Fruit fly (Drosophila melanogaster) whole organism, embryonic: ENCODE measurements around the gene CG17777.
A peak's percentile ranks its signal among the peaks of the same experiment; 100 is the strongest.

ENCODE experiments used
- CG10147 ChIP-seq: fragments of 200-800 bp; sonication (Bioruptor generic); optimal IDR thresholded peaks from 2 replicates; lab custom pipeline; 2019; ENCODE audit warnings: missing biosample characterization, mild to moderate bottlenecking, missing genetic modification characterization, moderate library complexity
- CG10274 ChIP-seq: fragments of 200-800 bp; sonication (Bioruptor generic); optimal IDR thresholded peaks from 3 replicates; lab custom pipeline; 2017; ENCODE audit warnings: missing biosample characterization, mild to moderate bottlenecking, missing genetic modification characterization
- CG10366 ChIP-seq: fragments of 200-800 bp; sonication (Bioruptor generic); IDR thresholded peaks from 2 replicates; pipeline ENCODE4 v1.3.6; 2022; ENCODE audit warnings: missing biosample characterization, missing genetic modification characterization
- CG11695 ChIP-seq: fragments of 200-800 bp; sonication (Bioruptor generic); IDR thresholded peaks from 3 replicates; pipeline ENCODE4 v1.3.6; 2022; ENCODE audit warnings: missing biosample characterization, missing genetic modification characterization
- CG11696 ChIP-seq: fragments of 200-800 bp; sonication (Bioruptor generic); IDR thresholded peaks from 2 replicates; pipeline ENCODE4 v1.3.6; 2022; ENCODE audit warnings: missing biosample characterization, missing genetic modification characterization
- CG12219 ChIP-seq: fragments of 200-800 bp; sonication (Bioruptor generic); optimal IDR thresholded peaks from 3 replicates; lab custom pipeline; 2018; ENCODE audit warnings: missing biosample characterization, mild to moderate bottlenecking, missing genetic modification characterization
- CG12769 ChIP-seq: fragments of 200-800 bp; sonication (Bioruptor generic); optimal IDR thresholded peaks from 2 replicates; lab custom pipeline; 2019; ENCODE audit warnings: missing biosample characterization, mild to moderate bottlenecking, missing genetic modification characterization, moderate library complexity
- CG1529 ChIP-seq: fragments of 200-800 bp; sonication (Bioruptor generic); optimal IDR thresholded peaks from 3 replicates; lab custom pipeline; 2018; ENCODE audit warnings: missing biosample characterization, missing genetic modification characterization
- CG17186 ChIP-seq: fragments of 200-800 bp; sonication (Bioruptor generic); optimal IDR thresholded peaks from 3 replicates; lab custom pipeline; 2017; ENCODE audit warnings: missing biosample characterization, missing genetic modification reagents, missing genetic modification characterization
- CG17802 ChIP-seq: fragments of 200-800 bp; sonication (Bioruptor generic); optimal IDR thresholded peaks from 2 replicates; lab custom pipeline; 2018; ENCODE audit warnings: missing biosample characterization, mild to moderate bottlenecking, missing genetic modification characterization, moderate library complexity
- CG17912 ChIP-seq: fragments of 200-800 bp; sonication (Bioruptor generic); optimal IDR thresholded peaks from 2 replicates; lab custom pipeline; 2018; ENCODE audit warnings: missing biosample characterization, mild to moderate bottlenecking, missing genetic modification characterization
- CG18476 ChIP-seq: fragments of 200-800 bp; sonication (Bioruptor generic); optimal IDR thresholded peaks from 2 replicates; lab custom pipeline; 2016; ENCODE audit warnings: missing biosample characterization, mild to moderate bottlenecking, missing genetic modification characterization
- CG2678 ChIP-seq: fragments of 200-800 bp; sonication (Bioruptor generic); optimal IDR thresholded peaks from 3 replicates; lab custom pipeline; 2019; ENCODE audit warnings: missing biosample characterization, mild to moderate bottlenecking, missing genetic modification characterization, moderate library complexity
- CG30431 ChIP-seq: fragments of 200-800 bp; sonication (Bioruptor generic); optimal IDR thresholded peaks from 2 replicates; lab custom pipeline; 2017; ENCODE audit warnings: missing biosample characterization, missing genetic modification characterization
- CG3407 ChIP-seq: fragments of 200-800 bp; sonication (Bioruptor generic); optimal IDR thresholded peaks from 2 replicates; lab custom pipeline; 2018; ENCODE audit warnings: missing biosample characterization, mild to moderate bottlenecking, missing genetic modification characterization
- CG43689 ChIP-seq: fragments of 200-800 bp; sonication (Bioruptor generic); IDR thresholded peaks from 2 replicates; pipeline ENCODE4 v1.3.6; 2022; ENCODE audit warnings: missing biosample characterization, missing genetic modification characterization
- CG4404 ChIP-seq: fragments of 200-800 bp; sonication (Bioruptor generic); IDR thresholded peaks from 2 replicates; pipeline ENCODE4 v1.3.6; 2022; ENCODE audit warnings: missing biosample characterization, missing genetic modification characterization
- CG4820 ChIP-seq: fragments of 200-800 bp; sonication (Bioruptor generic); optimal IDR thresholded peaks from 3 replicates; lab custom pipeline; 2016; ENCODE audit warnings: missing biosample characterization, missing genetic modification characterization
- CG7372 ChIP-seq: fragments of 200-800 bp; sonication (Bioruptor generic); IDR thresholded peaks from 2 replicates; pipeline ENCODE4 v1.3.6; 2022; ENCODE audit warnings: missing biosample characterization, missing genetic modification characterization
- CG8281 ChIP-seq: fragments of 200-800 bp; sonication (Bioruptor generic); optimal IDR thresholded peaks from 2 replicates; lab custom pipeline; 2018; ENCODE audit warnings: missing biosample characterization, mild to moderate bottlenecking, missing genetic modification characterization, moderate library complexity
- CG8388 ChIP-seq: fragments of 200-800 bp; sonication (Bioruptor generic); optimal IDR thresholded peaks from 2 replicates; lab custom pipeline; 2019; ENCODE audit warnings: missing biosample characterization, mild to moderate bottlenecking, missing genetic modification characterization, moderate library complexity
- Camta ChIP-seq: fragments of 200-800 bp; sonication (Bioruptor generic); optimal IDR thresholded peaks from 2 replicates; lab custom pipeline; 2016; ENCODE audit warnings: missing biosample characterization, missing genetic modification characterization
- E2f2 ChIP-seq: fragments of 200-800 bp; sonication (Bioruptor generic); IDR thresholded peaks from 2 replicates; pipeline ENCODE4 v1.3.6; 2022; ENCODE audit warnings: missing biosample characterization, missing genetic modification characterization
- Ets97D ChIP-seq: fragments of 200-800 bp; sonication (Bioruptor generic); optimal IDR thresholded peaks from 3 replicates; lab custom pipeline; 2016; ENCODE audit warnings: missing biosample characterization, missing genetic modification characterization
- Gsc ChIP-seq: fragments of 200-800 bp; sonication (Bioruptor generic); IDR thresholded peaks from 2 replicates; pipeline ENCODE4 v1.3.6; 2022; ENCODE audit warnings: missing biosample characterization, missing genetic modification characterization
- Hand ChIP-seq: fragments of 200-800 bp; sonication (Bioruptor generic); optimal IDR thresholded peaks from 2 replicates; lab custom pipeline; 2017; ENCODE audit warnings: mild to moderate bottlenecking, missing biosample characterization, missing genetic modification reagents, missing genetic modification characterization
- Hr3 ChIP-seq: fragments of 200-800 bp; sonication (Bioruptor generic); optimal IDR thresholded peaks from 3 replicates; lab custom pipeline; 2016; ENCODE audit warnings: missing biosample characterization, missing genetic modification characterization
- Med ChIP-seq: fragments of 200-800 bp; sonication (Bioruptor generic); peaks from one replicate; lab custom pipeline; 2016; ENCODE audit warnings: missing biosample characterization, missing genetic modification characterization, mild to moderate bottlenecking, inconsistent platforms, moderate library complexity
- NC2β ChIP-seq: fragments of 200-800 bp; sonication (Bioruptor generic); optimal IDR thresholded peaks from 2 replicates; lab custom pipeline; 2016; ENCODE audit warnings: missing biosample characterization, missing genetic modification characterization
- NK7.1 ChIP-seq: fragments of 200-800 bp; sonication (Bioruptor generic); optimal IDR thresholded peaks from 3 replicates; lab custom pipeline; 2016; ENCODE audit warnings: missing biosample characterization, missing genetic modification characterization
- Nf-YB ChIP-seq: fragments of 200-800 bp; sonication (Bioruptor generic); optimal IDR thresholded peaks from 3 replicates; lab custom pipeline; 2019; ENCODE audit warnings: missing biosample characterization, mild to moderate bottlenecking, missing genetic modification characterization, moderate library complexity
- Nf-YC ChIP-seq: fragments of 200-800 bp; optimal IDR thresholded peaks from 3 replicates; lab custom pipeline; 2019; ENCODE audit warnings: missing biosample characterization, mild to moderate bottlenecking, missing genetic modification characterization, moderate library complexity
- Rx ChIP-seq: fragments of 200-800 bp; sonication (Bioruptor generic); IDR thresholded peaks from 2 replicates; pipeline ENCODE4 v1.3.6; 2022; ENCODE audit warnings: missing biosample characterization, missing genetic modification characterization
- Sox102F ChIP-seq: fragments of 200-800 bp; sonication (Bioruptor generic); optimal IDR thresholded peaks from 2 replicates; lab custom pipeline; 2018; ENCODE audit warnings: missing biosample characterization, mild to moderate bottlenecking, missing genetic modification characterization, moderate library complexity
- Trl ChIP-seq, 3 experiments: fragments of >200 bp in 2 of 3; fragments of 200-800 bp in 1 of 3; sonication (Bioruptor generic) in 1 of 3; optimal IDR thresholded peaks; 2 replicates in 1 of 3; 3 replicates in 2 of 3; lab custom pipeline; 2016 to 2017; ENCODE audit warnings: missing biosample characterization in 1 of 3, missing genetic modification characterization in 1 of 3
- bsh ChIP-seq, 2 experiments: fragments of 200-800 bp; sonication (Bioruptor generic); optimal IDR thresholded peaks; 2 replicates each; lab custom pipeline; 2017 to 2018; ENCODE audit warnings: mild to moderate bottlenecking in 2 of 2, missing biosample characterization in 2 of 2, missing genetic modification characterization in 2 of 2, moderate library complexity in 1 of 2
- btn ChIP-seq: fragments of 200-800 bp; sonication (Bioruptor generic); optimal IDR thresholded peaks from 2 replicates; lab custom pipeline; 2016; ENCODE audit warnings: missing biosample characterization, missing genetic modification characterization
- fd96Cb ChIP-seq: fragments of 200-800 bp; sonication (Bioruptor generic); optimal IDR thresholded peaks from 2 replicates; lab custom pipeline; 2018; ENCODE audit warnings: missing biosample characterization, mild to moderate bottlenecking, missing genetic modification characterization, moderate library complexity
- fu2 ChIP-seq: fragments of 200-800 bp; sonication (Bioruptor generic); optimal IDR thresholded peaks from 2 replicates; lab custom pipeline; 2016; ENCODE audit warnings: missing biosample characterization, missing genetic modification characterization
- gcm ChIP-seq: fragments of 200-800 bp; sonication (Bioruptor generic); optimal IDR thresholded peaks from 2 replicates; lab custom pipeline; 2019; ENCODE audit warnings: missing biosample characterization, mild to moderate bottlenecking, missing genetic modification characterization, moderate library complexity
- gcm2 ChIP-seq: fragments of 200-800 bp; sonication (Bioruptor generic); optimal IDR thresholded peaks from 2 replicates; lab custom pipeline; 2016; ENCODE audit warnings: missing biosample characterization, missing genetic modification characterization
- hbn ChIP-seq: fragments of 200-800 bp; sonication (Bioruptor generic); IDR thresholded peaks from 2 replicates; pipeline ENCODE4 v1.3.6; 2022; ENCODE audit warnings: missing biosample characterization, missing genetic modification characterization; ENCODE audit not compliant: partially characterized antibody
- odd ChIP-seq: fragments of 200-800 bp; sonication (Bioruptor generic); optimal IDR thresholded peaks from 2 replicates; lab custom pipeline; 2017; ENCODE audit warnings: missing biosample characterization, mild to moderate bottlenecking, missing genetic modification characterization
- pan ChIP-seq, 4 experiments: fragments of >200 bp in 3 of 4; fragments of 200-800 bp in 1 of 4; sonication (Bioruptor generic) in 1 of 4; optimal IDR thresholded peaks in 3 of 4; IDR thresholded peaks in 1 of 4; 2 replicates each; pipeline versions ENCODE4 v1.3.6 to Lab custom; 2017 to 2022; ENCODE audit warnings: missing biosample characterization in 2 of 4, missing genetic modification characterization in 2 of 4, mixed read lengths in 1 of 4
- psq ChIP-seq: fragments of 200-800 bp; sonication (Bioruptor generic); optimal IDR thresholded peaks from 2 replicates; lab custom pipeline; 2017; ENCODE audit warnings: missing biosample characterization, missing genetic modification characterization
- sd ChIP-seq: fragments of 200-800 bp; sonication (Bioruptor generic); optimal IDR thresholded peaks from 3 replicates; lab custom pipeline; 2018; ENCODE audit warnings: missing biosample characterization, mild to moderate bottlenecking, missing genetic modification characterization, moderate library complexity
- tna ChIP-seq: fragments of 200-800 bp; sonication (Bioruptor generic); IDR thresholded peaks from 2 replicates; pipeline ENCODE4 v1.3.6; 2022; ENCODE audit warnings: missing biosample characterization, missing genetic modification characterization; ENCODE audit not compliant: partially characterized antibody
- ttk ChIP-seq: fragments of 200-800 bp; sonication (Bioruptor generic); IDR thresholded peaks from 2 replicates; pipeline ENCODE4 v2.1.2; 2022; ENCODE audit warnings: missing biosample characterization, missing genetic modification characterization
- wdn ChIP-seq: fragments of 200-800 bp; sonication (Bioruptor generic); IDR thresholded peaks from 2 replicates; pipeline ENCODE4 v1.3.6; 2022; ENCODE audit warnings: missing biosample characterization, missing genetic modification characterization
- wek ChIP-seq: fragments of 200-800 bp; sonication (Bioruptor generic); optimal IDR thresholded peaks from 3 replicates; lab custom pipeline; 2018; ENCODE audit warnings: missing biosample characterization, mild to moderate bottlenecking, missing genetic modification characterization, moderate library complexity

The CG17777 gene

DNA sequence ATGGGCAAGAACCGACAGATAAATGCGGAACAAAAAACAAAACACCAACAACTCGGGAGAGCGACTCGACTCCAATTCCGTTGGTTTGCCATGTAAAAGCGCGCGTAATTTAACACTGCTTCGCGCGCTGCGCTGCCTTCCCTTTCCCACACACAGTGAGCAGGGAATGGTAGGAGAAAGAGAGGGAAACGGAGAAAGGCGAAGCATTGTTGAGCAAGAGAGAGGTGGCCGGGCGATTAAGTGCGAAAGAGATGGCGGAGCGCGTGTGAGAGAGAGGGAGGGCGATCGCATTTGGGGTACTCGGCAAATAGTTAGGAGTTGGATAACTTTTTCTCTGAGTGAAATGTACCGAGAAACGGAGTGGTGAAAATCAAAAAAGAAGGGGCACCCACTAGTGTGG lies 30.8 kb upstream of the CG17777 start (continued):
- TF ChIP-seq CG7372 (GFP tag; lab: Robert Waterston, UW) (no peak), odd (no peak), CG8388 (no peak), CG43689 (no peak), CG11696 (GFP tag; lab: Robert Waterston, UW) (no peak), Nf-YC (tag; lab: Kevin White, UChicago) (peak; percentile 78), CG4404 (GFP tag; lab: Robert Waterston, UW) (no peak), fd96Cb (no peak), tna (no peak), CG17802 (tag; lab: Kevin White, UChicago) (no peak), pan (optimal IDR thresholded peaks at IDR 0.05; lab: Kevin White, UChicago) (no peak), pan (GFP tag; optimal IDR thresholded peaks at IDR 0.05 in 1 of 2, IDR thresholded peaks at IDR 0.05 in 1 of 2) (no peak), fu2 (GFP tag; lab: Kevin White, UChicago) (no peak), CG1529 (GFP tag; lab: Kevin White, UChicago) (no peak), Med (GFP tag; lab: Kevin White, UChicago) (peak; percentile 53), Hand (GFP tag; lab: Kevin White, UChicago) (no peak), btn (GFP tag; lab: Kevin White, UChicago) (peak; percentile 2), E2f2 (GFP tag; lab: Robert Waterston, UW) (peak; percentile 64), NK7.1 (GFP tag; lab: Kevin White, UChicago) (no peak), CG8281 (tag; lab: Kevin White, UChicago) (no peak), wdn (GFP tag; lab: Robert Waterston, UW) (no peak), CG11695 (no peak), Gsc (no peak), CG10147 (GFP tag; lab: Kevin White, UChicago) (no peak), CG18476 (GFP tag; lab: Kevin White, UChicago) (no peak), CG2678 (no peak), bsh (GFP tag; optimal IDR thresholded peaks at IDR 0.05; lab: Kevin White, UChicago) (peak in 1 of 2 experiments; percentile 7), CG3407 (no peak), Hr3 (GFP tag; lab: Kevin White, UChicago) (no peak), CG17186 (GFP tag; lab: Kevin White, UChicago) (no peak), ttk (GFP tag; lab: Robert Waterston, UW) (no peak), NC2β (no peak), CG12219 (GFP tag; lab: Kevin White, UChicago) (no peak), CG30431 (no peak), gcm (peak; percentile 14), Trl (optimal IDR thresholded peaks at IDR 0.05; lab: Kevin White, UChicago) (peak; percentile 54 to 70), Trl (GFP tag; optimal IDR thresholded peaks at IDR 0.05; lab: Kevin White, UChicago) (peak; percentile 45), psq (no peak), CG17912 (no peak), Ets97D (no peak), CG10366 (GFP tag; lab: Robert Waterston, UW) (no peak), Sox102F (GFP tag; lab: Kevin White, UChicago) (peak; percentile 64), CG12769 (tag; lab: Kevin White, UChicago) (peak; percentile 93), Rx (no peak), gcm2 (GFP tag; lab: Kevin White, UChicago) (no peak), CG4820 (no peak), sd (tag; lab: Kevin White, UChicago) (peak; percentile 43), wek (GFP tag; lab: Kevin White, UChicago) (peak; percentile 100), hbn (GFP tag; lab: Robert Waterston, UW) (no peak), Nf-YB (GFP tag; lab: Kevin White, UChicago) (peak; percentile 48), Camta (no peak), CG10274 (GFP tag; lab: Kevin White, UChicago) (no peak)
